Fruit fly (Drosophila melanogaster) whole organism, embryonic: ENCODE data around the gene CG10510.
A peak's percentile ranks its signal among the peaks of the same experiment; 100 is the strongest.

Source experiments
- Adf1 ChIP-seq: fragments of 200-800 bp; sonication (Bioruptor generic); IDR thresholded peaks from 2 replicates; pipeline ENCODE4 v1.3.6; 2022; ENCODE audit warnings: missing biosample characterization, missing genetic modification characterization
- B-H2 ChIP-seq: fragments of 200-800 bp; sonication (Bioruptor generic); optimal IDR thresholded peaks from 2 replicates; lab custom pipeline; 2018; ENCODE audit warnings: missing biosample characterization, mild to moderate bottlenecking, missing genetic modification characterization
- CG11093 ChIP-seq: fragments of 200-800 bp; sonication (Bioruptor generic); IDR thresholded peaks from 3 replicates; pipeline ENCODE4 v1.3.6; 2022; ENCODE audit warnings: missing biosample characterization, missing genetic modification characterization
- CG11456 ChIP-seq: fragments of 200-800 bp; sonication (Bioruptor generic); IDR thresholded peaks from 3 replicates; pipeline ENCODE4 v1.3.6; 2022; ENCODE audit warnings: missing biosample characterization, missing genetic modification characterization
- CG11695 ChIP-seq: fragments of 200-800 bp; sonication (Bioruptor generic); IDR thresholded peaks from 3 replicates; pipeline ENCODE4 v1.3.6; 2022; ENCODE audit warnings: missing biosample characterization, missing genetic modification characterization
- CG15514 ChIP-seq: fragments of 200-800 bp; sonication (Bioruptor generic); optimal IDR thresholded peaks from 3 replicates; lab custom pipeline; 2017; ENCODE audit warnings: missing biosample characterization, missing genetic modification characterization, mild to moderate bottlenecking, moderate library complexity, missing genetic modification reagents
- CG16779 ChIP-seq: fragments of 200-800 bp; sonication (Bioruptor generic); IDR thresholded peaks from 2 replicates; pipeline ENCODE4 v1.3.6; 2022; ENCODE audit warnings: missing biosample characterization, missing genetic modification characterization
- CG17912 ChIP-seq: fragments of 200-800 bp; sonication (Bioruptor generic); optimal IDR thresholded peaks from 2 replicates; lab custom pipeline; 2018; ENCODE audit warnings: missing biosample characterization, mild to moderate bottlenecking, missing genetic modification characterization
- CG2116 ChIP-seq: fragments of 200-800 bp; sonication (Bioruptor generic); optimal IDR thresholded peaks from 3 replicates; lab custom pipeline; 2018; ENCODE audit warnings: missing biosample characterization, mild to moderate bottlenecking, missing genetic modification characterization
- CG3163 ChIP-seq: fragments of 200-800 bp; sonication (Bioruptor generic); optimal IDR thresholded peaks from 3 replicates; lab custom pipeline; 2016; ENCODE audit warnings: missing biosample characterization, missing genetic modification characterization
- CG33557 ChIP-seq: fragments of 200-800 bp; sonication (Bioruptor generic); optimal IDR thresholded peaks from 2 replicates; lab custom pipeline; 2019; ENCODE audit warnings: missing biosample characterization, mild to moderate bottlenecking, missing genetic modification characterization, moderate library complexity
- CG34422 ChIP-seq: fragments of 200-800 bp; sonication (Bioruptor generic); IDR thresholded peaks from 3 replicates; pipeline ENCODE4 v1.3.6; 2022; ENCODE audit warnings: missing biosample characterization, missing genetic modification characterization
- CG3995 ChIP-seq: fragments of 200-800 bp; sonication (Bioruptor generic); optimal IDR thresholded peaks from 3 replicates; lab custom pipeline; 2016; ENCODE audit warnings: missing biosample characterization, missing genetic modification characterization
- CG42726 ChIP-seq: fragments of 200-800 bp; sonication (Bioruptor generic); IDR thresholded peaks from 2 replicates; pipeline ENCODE4 v1.3.6; 2022; ENCODE audit warnings: missing biosample characterization, missing genetic modification characterization; ENCODE audit not compliant: partially characterized antibody
- CG4282 ChIP-seq: fragments of 200-800 bp; sonication (Bioruptor generic); optimal IDR thresholded peaks from 2 replicates; lab custom pipeline; 2016; ENCODE audit warnings: missing biosample characterization, missing genetic modification characterization
- CG4328 ChIP-seq: fragments of 200-800 bp; sonication (Bioruptor generic); optimal IDR thresholded peaks from 3 replicates; lab custom pipeline; 2017; ENCODE audit warnings: missing biosample characterization, missing genetic modification reagents, missing genetic modification characterization
- CG5953 ChIP-seq: fragments of 200-800 bp; sonication (Bioruptor generic); IDR thresholded peaks from 2 replicates; pipeline ENCODE4 v1.3.6; 2022; ENCODE audit warnings: missing biosample characterization, missing genetic modification characterization
- CG6654 ChIP-seq: fragments of 200-800 bp; sonication (Bioruptor generic); optimal IDR thresholded peaks from 2 replicates; lab custom pipeline; 2017; ENCODE audit warnings: missing biosample characterization, mild to moderate bottlenecking, missing genetic modification characterization
- CG8290 ChIP-seq, 3 experiments: fragments of 200-800 bp; sonication (Bioruptor generic); optimal IDR thresholded peaks; 2 replicates each; lab custom pipeline; 2016 to 2019; ENCODE audit warnings: missing biosample characterization in 3 of 3, missing genetic modification characterization in 3 of 3, mild to moderate bottlenecking in 2 of 3, moderate library complexity in 1 of 3
- Camta ChIP-seq: fragments of 200-800 bp; sonication (Bioruptor generic); optimal IDR thresholded peaks from 2 replicates; lab custom pipeline; 2016; ENCODE audit warnings: missing biosample characterization, missing genetic modification characterization
- Deaf1 ChIP-seq: fragments of 200-800 bp; optimal IDR thresholded peaks from 3 replicates; lab custom pipeline; 2019; ENCODE audit warnings: missing biosample characterization, mild to moderate bottlenecking, missing genetic modification characterization, moderate library complexity
- Hey ChIP-seq: fragments of 200-800 bp; sonication (Bioruptor generic); optimal IDR thresholded peaks from 3 replicates; lab custom pipeline; 2018; ENCODE audit warnings: missing biosample characterization, mild to moderate bottlenecking, missing genetic modification characterization
- MTF-1 ChIP-seq: fragments of 200-800 bp; sonication (Bioruptor generic); optimal IDR thresholded peaks from 2 replicates; lab custom pipeline; 2018; ENCODE audit warnings: missing biosample characterization, mild to moderate bottlenecking, missing genetic modification characterization, borderline replicate concordance
- Med ChIP-seq: fragments of 200-800 bp; sonication (Bioruptor generic); peaks from one replicate; lab custom pipeline; 2016; ENCODE audit warnings: missing biosample characterization, missing genetic modification characterization, mild to moderate bottlenecking, inconsistent platforms, moderate library complexity
- Meics ChIP-seq: fragments of 200-800 bp; sonication (Bioruptor generic); optimal IDR thresholded peaks from 2 replicates; lab custom pipeline; 2017; ENCODE audit warnings: missing biosample characterization, mild to moderate bottlenecking, missing genetic modification characterization
- Mrtf ChIP-seq: fragments of 200-800 bp; sonication (Bioruptor generic); IDR thresholded peaks from 3 replicates; pipeline ENCODE4 v1.3.6; 2022; ENCODE audit warnings: missing biosample characterization, missing genetic modification characterization
- NC2β ChIP-seq: fragments of 200-800 bp; sonication (Bioruptor generic); optimal IDR thresholded peaks from 2 replicates; lab custom pipeline; 2016; ENCODE audit warnings: missing biosample characterization, missing genetic modification characterization
- Sry-δ ChIP-seq: fragments of 200-800 bp; sonication (Bioruptor generic); optimal IDR thresholded peaks from 2 replicates; lab custom pipeline; 2016; ENCODE audit warnings: missing biosample characterization, missing genetic modification characterization
- abd-A ChIP-seq: fragments of 200-800 bp; sonication (Bioruptor generic); optimal IDR thresholded peaks from 3 replicates; lab custom pipeline; 2019; ENCODE audit warnings: missing biosample characterization, mild to moderate bottlenecking, missing genetic modification characterization, moderate library complexity
- dan ChIP-seq: fragments of 200-800 bp; sonication (Bioruptor generic); IDR thresholded peaks from 2 replicates; pipeline ENCODE4 v1.3.6; 2022; ENCODE audit warnings: missing biosample characterization, missing genetic modification characterization
- ewg ChIP-seq: fragments of 200-800 bp; sonication (Bioruptor generic); optimal IDR thresholded peaks from 3 replicates; lab custom pipeline; 2017; ENCODE audit warnings: mild to moderate bottlenecking, missing biosample characterization, missing genetic modification reagents, missing genetic modification characterization
- mld ChIP-seq: fragments of 200-800 bp; sonication (Bioruptor generic); IDR thresholded peaks from 3 replicates; pipeline ENCODE4 v1.3.6; 2022; ENCODE audit warnings: missing biosample characterization, missing genetic modification characterization; ENCODE audit not compliant: partially characterized antibody
- nerfin-1 ChIP-seq: fragments of 200-800 bp; sonication (Bioruptor generic); optimal IDR thresholded peaks from 3 replicates; lab custom pipeline; 2019; ENCODE audit warnings: missing biosample characterization, mild to moderate bottlenecking, missing genetic modification characterization, moderate library complexity
- nom ChIP-seq: fragments of 200-800 bp; sonication (Bioruptor generic); optimal IDR thresholded peaks from 2 replicates; lab custom pipeline; 2017; ENCODE audit warnings: missing biosample characterization, missing genetic modification characterization, mild to moderate bottlenecking, moderate library complexity, missing genetic modification reagents
- onecut ChIP-seq: fragments of 200-800 bp; sonication (Bioruptor generic); IDR thresholded peaks from 2 replicates; pipeline ENCODE4 v1.3.6; 2022; ENCODE audit warnings: missing biosample characterization, missing genetic modification characterization
- ranshi ChIP-seq: fragments of 200-800 bp; sonication (Bioruptor generic); IDR thresholded peaks from 2 replicates; pipeline ENCODE4 v1.3.6; 2022; ENCODE audit warnings: missing biosample characterization, missing genetic modification characterization
- rib ChIP-seq: fragments of 200-800 bp; sonication (Bioruptor generic); IDR thresholded peaks from 2 replicates; pipeline ENCODE4 v1.3.6; 2022; ENCODE audit warnings: missing biosample characterization, missing genetic modification characterization
- row ChIP-seq: fragments of 200-800 bp; sonication (Bioruptor generic); IDR thresholded peaks from 3 replicates; pipeline ENCODE4 v1.3.6; 2022; ENCODE audit warnings: missing biosample characterization, missing genetic modification characterization
- scrt ChIP-seq: fragments of 200-800 bp; sonication (Bioruptor generic); optimal IDR thresholded peaks from 2 replicates; lab custom pipeline; 2018; ENCODE audit warnings: missing biosample characterization, mild to moderate bottlenecking, missing genetic modification characterization, moderate library complexity
- sd ChIP-seq: fragments of 200-800 bp; sonication (Bioruptor generic); optimal IDR thresholded peaks from 3 replicates; lab custom pipeline; 2018; ENCODE audit warnings: missing biosample characterization, mild to moderate bottlenecking, missing genetic modification characterization, moderate library complexity
- seq ChIP-seq: fragments of 200-800 bp; sonication (Bioruptor generic); IDR thresholded peaks from 2 replicates; pipeline ENCODE4 v1.3.6; 2022; ENCODE audit warnings: missing biosample characterization, missing genetic modification characterization
- slbo ChIP-seq: fragments of 200-800 bp; sonication (Bioruptor generic); IDR thresholded peaks from 2 replicates; pipeline ENCODE4 v1.3.6; 2022; ENCODE audit warnings: missing biosample characterization, missing genetic modification characterization
- sqz ChIP-seq: fragments of 200-800 bp; sonication (Bioruptor generic); optimal IDR thresholded peaks from 3 replicates; lab custom pipeline; 2018; ENCODE audit warnings: missing biosample characterization, mild to moderate bottlenecking, missing genetic modification characterization
- vnd ChIP-seq: fragments of 200-800 bp; sonication (Bioruptor generic); IDR thresholded peaks from 3 replicates; pipeline ENCODE4 v1.3.6; 2022; ENCODE audit warnings: missing biosample characterization, missing genetic modification characterization; ENCODE audit not compliant: partially characterized antibody
- vvl ChIP-seq: fragments of 200-800 bp; sonication (Bioruptor generic); IDR thresholded peaks from 2 replicates; pipeline ENCODE4 v1.3.6; 2022; ENCODE audit warnings: missing biosample characterization, missing genetic modification characterization
- zen2 ChIP-seq: fragments of 200-800 bp; sonication (Bioruptor generic); IDR thresholded peaks from 3 replicates; pipeline ENCODE4 v1.3.6; 2022; ENCODE audit warnings: missing biosample characterization, missing genetic modification characterization; ENCODE audit not compliant: partially characterized antibody
- zfh1 ChIP-seq: fragments of 200-800 bp; sonication (Bioruptor generic); IDR thresholded peaks from 3 replicates; pipeline ENCODE4 v1.3.6; 2022; ENCODE audit warnings: missing biosample characterization, missing genetic modification characterization

The CG10510 gene

dm6 chr3L:21194392-21194925 is 15.4 kb downstream of the CG10510 start:
- TF ChIP-seq CG15514 (GFP tag; lab: Kevin White, UChicago) (peak; percentile 12), ranshi (GFP tag; lab: Robert Waterston, UW) (0 out of 2 replicates have a peak, but pooled peaks have one; percentile 11), rib (GFP tag; lab: Robert Waterston, UW) (no peak), NC2β (GFP tag; lab: Kevin White, UChicago) (no peak), CG4328 (GFP tag; lab: Kevin White, UChicago) (no peak), Med (GFP tag; lab: Kevin White, UChicago) (peak; percentile 46), nerfin-1 (peak; percentile 85), scrt (GFP tag; lab: Kevin White, UChicago) (peak; percentile 2), Meics (GFP tag; lab: Kevin White, UChicago) (no peak), seq (GFP tag; lab: Robert Waterston, UW) (0 out of 2 replicates have a peak, but pooled peaks have one; percentile 22), Deaf1 (tag; lab: Kevin White, UChicago) (peak; percentile 53), zfh1 (no peak), sd (tag; lab: Kevin White, UChicago) (peak; percentile 65), onecut (peak; percentile 87), zen2 (0 out of 3 replicates have a peak, but pooled peaks have one; percentile 8), ewg (GFP tag; lab: Kevin White, UChicago) (peak; percentile 86), sqz (GFP tag; lab: Kevin White, UChicago) (peak; percentile 70), Sry-δ (GFP tag; lab: Kevin White, UChicago) (no peak), abd-A (tag; lab: Kevin White, UChicago) (peak; percentile 10), CG2116 (GFP tag; lab: Kevin White, UChicago) (no peak), CG11093 (GFP tag; lab: Robert Waterston, UW) (no peak), vvl (GFP tag; lab: Robert Waterston, UW) (no peak), CG17912 (GFP tag; lab: Kevin White, UChicago) (no peak), Hey (tag; lab: Kevin White, UChicago) (peak; percentile 29), row (GFP tag; lab: Robert Waterston, UW) (0 out of 3 replicates have a peak, but pooled peaks have one; percentile 9)
- TF ChIP-seq, all 482 proteins: peak for 15

dm6 chr3L:21193170-21193569 is 16.7 kb downstream of the CG10510 start, which contains the start of gene CG42337:
Gene CG42337, minus strand, starts transcription at chr3L:21193363.
- TF ChIP-seq vnd (GFP tag; lab: Robert Waterston, UW) (no peak), CG8290 (GFP tag; optimal IDR thresholded peaks at IDR 0.05; lab: Kevin White, UChicago) (no peak), CG8290 (tag; optimal IDR thresholded peaks at IDR 0.05; lab: Kevin White, UChicago) (peak in 1 of 2 experiments; percentile 7), CG4282 (GFP tag; lab: Kevin White, UChicago) (no peak), slbo (GFP tag; lab: Robert Waterston, UW) (peak; percentile 28; the same call in 1 of the 2 replicates), ranshi (GFP tag; lab: Robert Waterston, UW) (no peak), CG3995 (GFP tag; lab: Kevin White, UChicago) (no peak), Deaf1 (tag; lab: Kevin White, UChicago) (peak; percentile 33), B-H2 (no peak), CG33557 (GFP tag; lab: Kevin White, UChicago) (no peak), ewg (GFP tag; lab: Kevin White, UChicago) (peak; percentile 28), CG42726 (GFP tag; lab: Robert Waterston, UW) (0 out of 2 replicates have a peak, but pooled peaks have one; percentile 14), scrt (GFP tag; lab: Kevin White, UChicago) (peak; percentile 3), MTF-1 (GFP tag; lab: Kevin White, UChicago) (no peak), Mrtf (GFP tag; lab: Robert Waterston, UW) (0 out of 3 replicates have a peak, but pooled peaks have one; percentile 37), CG16779 (GFP tag; lab: Robert Waterston, UW) (peak; percentile 88), Adf1 (GFP tag; lab: Robert Waterston, UW) (no peak), Camta (GFP tag; lab: Kevin White, UChicago) (no peak), nom (no peak), mld (0 out of 3 replicates have a peak, but pooled peaks have one; percentile 22), Med (GFP tag; lab: Kevin White, UChicago) (peak; percentile 71), CG11695 (GFP tag; lab: Robert Waterston, UW) (0 out of 3 replicates have a peak, but pooled peaks have one; percentile 10), CG5953 (GFP tag; lab: Robert Waterston, UW) (no peak), CG3163 (GFP tag; lab: Kevin White, UChicago) (peak; percentile 33), CG34422 (0 out of 3 replicates have a peak, but pooled peaks have one; percentile 29), dan (GFP tag; lab: Robert Waterston, UW) (no peak), CG11456 (0 out of 3 replicates have a peak, but pooled peaks have one; percentile 35), CG6654 (no peak)
